Worm (Caenorhabditis elegans) whole organism, mixed stage, embryonic: Measurements from ENCODE around the gene F37C4.4.
"Not testable (repeated sequence)": the region's sequence is repeated elsewhere in the genome, so short reads cannot be mapped to it uniquely, and the experiment has no call there.

Experiments
- blmp-1 ChIP-seq: fragments of 150-350 bp; optimal IDR thresholded peaks from 2 replicates; lab custom pipeline; 2014; ENCODE audit warnings: missing biosample characterization, missing genetic modification characterization
- ces-1 ChIP-seq: fragments of 150-350 bp; optimal IDR thresholded peaks from 2 replicates; lab custom pipeline; 2014; ENCODE audit warnings: missing biosample characterization, missing genetic modification reagents, missing genetic modification characterization
- elt-1 ChIP-seq: sonication (generic microtip); optimal IDR thresholded peaks from 2 replicates; lab custom pipeline; 2017; ENCODE audit warnings: missing genetic modification characterization, mild to moderate bottlenecking, missing compliant biosample characterization, antibody characterized with exemption, moderate library complexity, borderline replicate concordance; ENCODE audit not compliant: insufficient read depth
- elt-3 ChIP-seq: fragments of 150-350 bp; optimal IDR thresholded peaks from 2 replicates; lab custom pipeline; 2014; ENCODE audit warnings: missing biosample characterization, missing genetic modification characterization
- lin-13 ChIP-seq: fragments of 150-350 bp; optimal IDR thresholded peaks from 2 replicates; lab custom pipeline; 2014; ENCODE audit warnings: missing biosample characterization, missing genetic modification characterization
- lsy-2 ChIP-seq: fragments of 150-350 bp; optimal IDR thresholded peaks from 2 replicates; lab custom pipeline; 2014; ENCODE audit warnings: missing biosample characterization, missing genetic modification characterization
- mab-5 ChIP-seq: fragments of 150-350 bp; optimal IDR thresholded peaks from 2 replicates; lab custom pipeline; 2014; ENCODE audit warnings: missing biosample characterization, missing genetic modification characterization
- nhr-12 ChIP-seq: fragments of 150-350 bp; optimal IDR thresholded peaks from 2 replicates; lab custom pipeline; 2014; ENCODE audit warnings: missing biosample characterization, missing genetic modification characterization
- nhr-237 ChIP-seq: fragments of 150-350 bp; optimal IDR thresholded peaks from 2 replicates; lab custom pipeline; 2014; ENCODE audit warnings: missing biosample characterization, missing genetic modification characterization
- nhr-28 ChIP-seq: fragments of 150-350 bp; optimal IDR thresholded peaks from 2 replicates; lab custom pipeline; 2014; ENCODE audit warnings: missing biosample characterization, missing genetic modification characterization
- nhr-76 ChIP-seq: sonication (generic microtip); optimal IDR thresholded peaks from 2 replicates; lab custom pipeline; 2017; ENCODE audit warnings: missing biosample characterization, missing genetic modification characterization
- pha-4 ChIP-seq: fragments of 150-350 bp; optimal IDR thresholded peaks from 2 replicates; lab custom pipeline; 2018; ENCODE audit warnings: missing biosample characterization, missing genetic modification reagents, missing genetic modification characterization
- snpc-4 ChIP-seq: fragments of 150-350 bp; optimal IDR thresholded peaks from 2 replicates; lab custom pipeline; 2014; ENCODE audit warnings: missing biosample characterization, missing genetic modification characterization
- ztf-11 ChIP-seq: fragments of 150-350 bp; optimal IDR thresholded peaks from 2 replicates; lab custom pipeline; 2014; ENCODE audit warnings: missing biosample characterization, missing genetic modification characterization

ce11 chrIV:3911848-3912247 is 44.7 kb downstream of the F37C4.4 start, which contains the start of gene F56D6.18:
- not testable (repeated sequence) for TF ChIP-seq elt-1 (tag; lab: Kevin White, UChicago); nhr-76 (tag; lab: Kevin White, UChicago); elt-3; lin-13 (tag; lab: Kevin White, UChicago); pha-4; ztf-11 (tag; lab: Kevin White, UChicago); blmp-1; mab-5 (tag; lab: Kevin White, UChicago); nhr-12 (tag; lab: Kevin White, UChicago); snpc-4 (tag; lab: Kevin White, UChicago); nhr-237; nhr-28 (tag; lab: Kevin White, UChicago); ces-1; lsy-2 (tag; lab: Kevin White, UChicago)
